Worm (Caenorhabditis elegans) whole organism, L1 larva: ENCODE data around the gene tpra-1.

Source experiments
- C04F5.9 ChIP-seq: sonication (generic microtip); optimal IDR thresholded peaks from 2 replicates; lab custom pipeline; 2016; ENCODE audit warnings: missing genetic modification characterization, missing compliant biosample characterization
- C16A3.4 ChIP-seq: fragments of 150-350 bp; optimal IDR thresholded peaks from 2 replicates; lab custom pipeline; 2014; ENCODE audit warnings: missing biosample characterization, missing genetic modification characterization
- C34B4.2 ChIP-seq: sonication (generic microtip); optimal IDR thresholded peaks from 2 replicates; lab custom pipeline; 2017; ENCODE audit warnings: mild to moderate bottlenecking, missing genetic modification characterization, missing compliant biosample characterization
- F16B12.6 ChIP-seq: fragments of 150-350 bp; optimal IDR thresholded peaks from 2 replicates; lab custom pipeline; 2014; ENCODE audit warnings: missing biosample characterization, missing genetic modification characterization
- Y116A8C.19 ChIP-seq: sonication (generic microtip); optimal IDR thresholded peaks from 2 replicates; lab custom pipeline; 2016; ENCODE audit warnings: missing compliant biosample characterization, missing genetic modification characterization, borderline replicate concordance
- aha-1 ChIP-seq: fragments of 150-350 bp; optimal IDR thresholded peaks from 2 replicates; lab custom pipeline; 2014; ENCODE audit warnings: missing biosample characterization, missing genetic modification characterization
- blmp-1 ChIP-seq: fragments of 150-350 bp; optimal IDR thresholded peaks from 2 replicates; lab custom pipeline; 2014; ENCODE audit warnings: missing biosample characterization, missing genetic modification characterization
- ceh-82 ChIP-seq, 3 experiments: fragments of 150-350 bp in 1 of 3; sonication (generic microtip) in 2 of 3; optimal IDR thresholded peaks; 2 replicates each; lab custom pipeline; 2014 to 2017; ENCODE audit warnings: missing biosample characterization in 3 of 3, missing genetic modification characterization in 3 of 3
- ceh-88 ChIP-seq: fragments of 200-800 bp; sonication (Bioruptor generic); IDR thresholded peaks from 2 replicates; pipeline ENCODE4 v1.3.6; 2022; ENCODE audit warnings: missing genetic modification characterization, missing compliant biosample characterization
- ceh-90 ChIP-seq: sonication (generic microtip); optimal IDR thresholded peaks from 2 replicates; lab custom pipeline; 2016; ENCODE audit warnings: missing genetic modification characterization, missing compliant biosample characterization
- ces-1 ChIP-seq: fragments of 150-350 bp; optimal IDR thresholded peaks from 2 replicates; lab custom pipeline; 2014; ENCODE audit warnings: missing biosample characterization, missing genetic modification reagents, missing genetic modification characterization
- dpl-1 ChIP-seq, 3 experiments: fragments of 150-350 bp in 2 of 3; sonication (generic microtip) in 1 of 3; optimal IDR thresholded peaks; 2 replicates each; lab custom pipeline; 2014 to 2017; ENCODE audit warnings: missing biosample characterization in 3 of 3, missing genetic modification characterization in 3 of 3, missing genetic modification reagents in 3 of 3
- efl-1 ChIP-seq, 4 experiments: fragments of 150-350 bp; optimal IDR thresholded peaks in 3 of 4; peaks in 1 of 4; 1 replicate in 1 of 4; 2 replicates in 3 of 4; lab custom pipeline; 2014; ENCODE audit warnings: missing biosample characterization in 2 of 4, missing genetic modification characterization in 2 of 4, missing genetic modification reagents in 2 of 4
- efl-3 ChIP-seq: fragments of 200-800 bp; sonication (Bioruptor generic); optimal IDR thresholded peaks from 2 replicates; lab custom pipeline; 2018; ENCODE audit warnings: mild to moderate bottlenecking, missing genetic modification characterization, missing compliant biosample characterization
- egl-27 ChIP-seq, 2 experiments: fragments of 150-350 bp in 1 of 2; sonication (generic microtip); optimal IDR thresholded peaks; 3 replicates each; lab custom pipeline; 2017 to 2018; ENCODE audit warnings: missing biosample characterization in 2 of 2, missing genetic modification characterization in 2 of 2, missing genetic modification reagents in 2 of 2
- elt-2 ChIP-seq: sonication (generic microtip); optimal IDR thresholded peaks from 2 replicates; lab custom pipeline; 2016; ENCODE audit warnings: missing genetic modification characterization, mild to moderate bottlenecking, inconsistent platforms, missing compliant biosample characterization, missing genetic modification reagents
- elt-3 ChIP-seq, 6 experiments: fragments of 150-350 bp in 1 of 6; sonication (generic microtip); optimal IDR thresholded peaks; 2 replicates each; lab custom pipeline; 2017 to 2018; ENCODE audit warnings: missing biosample characterization in 6 of 6, missing genetic modification characterization in 6 of 6, inconsistent platforms in 1 of 6
- fkh-4 ChIP-seq: sonication (generic microtip); optimal IDR thresholded peaks from 2 replicates; lab custom pipeline; 2016; ENCODE audit warnings: missing compliant biosample characterization, missing genetic modification characterization, borderline replicate concordance
- fkh-8 ChIP-seq: sonication (generic microtip); optimal IDR thresholded peaks from 2 replicates; lab custom pipeline; 2016; ENCODE audit warnings: mild to moderate bottlenecking, missing genetic modification characterization, missing compliant biosample characterization
- fos-1 ChIP-seq: fragments of 150-350 bp; optimal IDR thresholded peaks from 2 replicates; lab custom pipeline; 2014; ENCODE audit warnings: missing biosample characterization, missing genetic modification characterization
- hlh-17 ChIP-seq: fragments of 200-800 bp; sonication (Bioruptor generic); optimal IDR thresholded peaks from 2 replicates; lab custom pipeline; 2018; ENCODE audit warnings: missing genetic modification characterization, mild to moderate bottlenecking, missing compliant biosample characterization, moderate library complexity, borderline replicate concordance
- hpl-2 ChIP-seq: fragments of 150-350 bp; optimal IDR thresholded peaks from 2 replicates; lab custom pipeline; 2014; ENCODE audit warnings: missing biosample characterization, missing genetic modification reagents, missing genetic modification characterization
- irx-1 ChIP-seq: sonication (generic microtip); optimal IDR thresholded peaks from 2 replicates; lab custom pipeline; 2016; ENCODE audit warnings: missing genetic modification characterization, missing compliant biosample characterization
- isw-1 ChIP-seq: fragments of 200-800 bp; sonication (Bioruptor generic); IDR thresholded peaks from 2 replicates; pipeline ENCODE4 v1.3.6; 2022; ENCODE audit warnings: missing genetic modification characterization, missing compliant biosample characterization
- lin-14 ChIP-seq: fragments of 200-800 bp; sonication (Bioruptor generic); optimal IDR thresholded peaks from 2 replicates; lab custom pipeline; 2018; ENCODE audit warnings: mild to moderate bottlenecking, missing genetic modification characterization, moderate library complexity, missing compliant biosample characterization
- lin-15B ChIP-seq: fragments of 150-350 bp; sonication (generic microtip); optimal IDR thresholded peaks from 3 replicates; lab custom pipeline; 2014; ENCODE audit warnings: missing biosample characterization, missing genetic modification characterization
- lin-39 ChIP-seq: fragments of 150-350 bp; optimal IDR thresholded peaks from 2 replicates; lab custom pipeline; 2014; ENCODE audit warnings: missing biosample characterization, missing genetic modification reagents, missing genetic modification characterization
- mab-9 ChIP-seq: fragments of 200-800 bp; sonication (Bioruptor generic); IDR thresholded peaks from 2 replicates; pipeline ENCODE4 v1.3.6; 2022; ENCODE audit warnings: missing genetic modification reagents, missing genetic modification characterization, missing compliant biosample characterization
- mdl-1 ChIP-seq, 2 experiments: fragments of 150-350 bp; optimal IDR thresholded peaks; 2 replicates each; lab custom pipeline; 2014 to 2017; ENCODE audit warnings: missing biosample characterization in 2 of 2, missing genetic modification characterization in 2 of 2, inconsistent platforms in 1 of 2
- mef-2 ChIP-seq: fragments of 150-350 bp; optimal IDR thresholded peaks from 2 replicates; lab custom pipeline; 2014; ENCODE audit warnings: missing biosample characterization, missing genetic modification characterization
- mep-1 ChIP-seq: fragments of 150-350 bp; optimal IDR thresholded peaks from 2 replicates; lab custom pipeline; 2014; ENCODE audit warnings: missing biosample characterization, missing genetic modification characterization
- nhr-11 ChIP-seq: fragments of 150-350 bp; optimal IDR thresholded peaks from 2 replicates; lab custom pipeline; 2014; ENCODE audit warnings: missing biosample characterization, missing genetic modification characterization
- nhr-12 ChIP-seq: sonication (generic microtip); optimal IDR thresholded peaks from 2 replicates; lab custom pipeline; 2017; ENCODE audit warnings: missing biosample characterization, missing genetic modification characterization
- nhr-19 ChIP-seq: fragments of 200-800 bp; sonication (Bioruptor generic); conservative IDR thresholded peaks from 2 replicates; pipeline ENCODE4 v1.3.6; 2022; ENCODE audit warnings: missing genetic modification characterization, missing compliant biosample characterization
- nhr-237 ChIP-seq: fragments of 150-350 bp; optimal IDR thresholded peaks from 2 replicates; lab custom pipeline; 2014; ENCODE audit warnings: missing biosample characterization, missing genetic modification characterization
- nhr-47 ChIP-seq: sonication (generic microtip); optimal IDR thresholded peaks from 2 replicates; lab custom pipeline; 2016; ENCODE audit warnings: mild to moderate bottlenecking, missing genetic modification characterization, moderate library complexity, missing compliant biosample characterization
- nhr-71 ChIP-seq: sonication (generic microtip); optimal IDR thresholded peaks from 2 replicates; lab custom pipeline; 2016; ENCODE audit warnings: mild to moderate bottlenecking, missing genetic modification characterization, moderate library complexity, missing compliant biosample characterization
- nhr-77 ChIP-seq: fragments of 150-350 bp; optimal IDR thresholded peaks from 2 replicates; lab custom pipeline; 2014; ENCODE audit warnings: missing biosample characterization, missing genetic modification characterization
- nhr-84 ChIP-seq: sonication (generic microtip); optimal IDR thresholded peaks from 2 replicates; lab custom pipeline; 2017; ENCODE audit warnings: missing biosample characterization, missing genetic modification characterization
- nhr-85 ChIP-seq: sonication (generic microtip); peaks from one replicate; lab custom pipeline; 2016; ENCODE audit warnings: missing genetic modification characterization, inconsistent platforms, missing compliant biosample characterization
- nhr-90 ChIP-seq: sonication (generic microtip); optimal IDR thresholded peaks from 2 replicates; lab custom pipeline; 2016; ENCODE audit warnings: mild to moderate bottlenecking, missing genetic modification characterization, missing compliant biosample characterization; ENCODE audit not compliant: poor library complexity
- pag-3 ChIP-seq: sonication (generic microtip); optimal IDR thresholded peaks from 2 replicates; lab custom pipeline; 2017; ENCODE audit warnings: missing genetic modification characterization, mild to moderate bottlenecking, missing compliant biosample characterization, antibody characterized with exemption, borderline replicate concordance; ENCODE audit not compliant: insufficient read depth
- pqm-1 ChIP-seq: sonication (generic microtip); optimal IDR thresholded peaks from 3 replicates; lab custom pipeline; 2017; ENCODE audit warnings: missing biosample characterization, missing genetic modification characterization
- skn-1 ChIP-seq: fragments of 150-350 bp; optimal IDR thresholded peaks from 2 replicates; lab custom pipeline; 2014; ENCODE audit warnings: missing biosample characterization, missing genetic modification characterization
- snpc-4 ChIP-seq: fragments of 150-350 bp; optimal IDR thresholded peaks from 2 replicates; lab custom pipeline; 2014; ENCODE audit warnings: missing biosample characterization, missing genetic modification characterization
- snu-23 ChIP-seq: sonication (generic microtip); optimal IDR thresholded peaks from 2 replicates; lab custom pipeline; 2016; ENCODE audit warnings: missing genetic modification characterization, missing compliant biosample characterization
- sptf-1 ChIP-seq: fragments of 150-350 bp; optimal IDR thresholded peaks from 2 replicates; lab custom pipeline; 2014; ENCODE audit warnings: missing biosample characterization, missing genetic modification characterization
- sup-37 ChIP-seq: fragments of 200-800 bp; sonication (Bioruptor generic); optimal IDR thresholded peaks from 2 replicates; lab custom pipeline; 2018; ENCODE audit warnings: mild to moderate bottlenecking, missing genetic modification characterization, missing compliant biosample characterization
- swsn-7 ChIP-seq: sonication (generic microtip); optimal IDR thresholded peaks from 2 replicates; lab custom pipeline; 2016; ENCODE audit warnings: missing genetic modification characterization, missing compliant biosample characterization
- tlp-1 ChIP-seq: fragments of 150-350 bp; optimal IDR thresholded peaks from 2 replicates; lab custom pipeline; 2014; ENCODE audit warnings: missing biosample characterization, missing genetic modification characterization
- unc-130 ChIP-seq: fragments of 150-350 bp; optimal IDR thresholded peaks from 2 replicates; lab custom pipeline; 2017; ENCODE audit warnings: missing biosample characterization, missing genetic modification characterization, inconsistent platforms
- xbp-1 ChIP-seq: sonication (generic microtip); optimal IDR thresholded peaks from 2 replicates; lab custom pipeline; 2016; ENCODE audit warnings: missing genetic modification characterization, missing compliant biosample characterization
- zag-1 ChIP-seq: fragments of 150-350 bp; optimal IDR thresholded peaks from 2 replicates; lab custom pipeline; 2014; ENCODE audit warnings: missing biosample characterization, missing genetic modification characterization

Gene tpra-1

DNA sequence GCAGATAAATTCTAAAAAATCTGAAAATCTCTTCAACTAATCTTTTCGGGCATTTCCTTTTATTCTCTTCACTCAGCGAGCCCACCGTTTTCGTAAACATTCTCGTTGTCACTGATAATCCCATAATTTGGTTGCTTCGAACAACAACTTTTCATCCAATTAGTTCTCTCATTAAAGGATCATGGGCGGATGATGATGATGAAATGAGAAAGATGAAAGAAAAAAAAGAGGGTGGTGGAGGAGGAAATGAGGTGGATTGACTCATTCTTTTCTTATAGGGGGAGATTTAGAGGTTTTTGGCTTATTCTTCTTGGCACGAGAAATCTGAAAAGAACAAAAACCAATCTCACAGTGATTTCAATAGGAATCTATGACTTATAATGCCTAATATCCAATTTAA, 35.1 kb upstream of the tpra-1 start (continued):
- no peak for TF ChIP-seq skn-1 (tag; lab: Kevin White, UChicago)
- TF ChIP-seq irx-1 (tag; lab: Kevin White, UChicago), result no peak
- TF ChIP-seq xbp-1 (tag; lab: Kevin White, UChicago), result no peak
- TF ChIP-seq mab-9 (GFP tag; lab: Robert Waterston, UW), result no peak
- TF ChIP-seq mef-2, result no peak
- peak; percentile 20 for TF ChIP-seq fkh-4 (tag; lab: Kevin White, UChicago)
- no peak for TF ChIP-seq C04F5.9
- no peak for TF ChIP-seq nhr-11 (tag; lab: Kevin White, UChicago)
- no peak for TF ChIP-seq tlp-1 (tag; lab: Kevin White, UChicago)
- TF ChIP-seq nhr-12, result no peak
- TF ChIP-seq lin-15B (tag; lab: Kevin White, UChicago), result no peak
- no peak for TF ChIP-seq blmp-1 (tag; lab: Kevin White, UChicago)
- no peak for TF ChIP-seq snpc-4 (tag; lab: Kevin White, UChicago)
- TF ChIP-seq nhr-47 (tag; lab: Kevin White, UChicago), result no peak
- TF ChIP-seq isw-1, result no peak
- TF ChIP-seq sup-37 (GFP tag; lab: Kevin White, UChicago), result no peak
- TF ChIP-seq unc-130 (tag; lab: Kevin White, UChicago), result no peak
- no peak for TF ChIP-seq C16A3.4 (tag; lab: Kevin White, UChicago)
- TF ChIP-seq egl-27 (tag; optimal IDR thresholded peaks at IDR 0.05; lab: Kevin White, UChicago), result no peak
- TF ChIP-seq zag-1 (tag; lab: Kevin White, UChicago), result no peak
- TF ChIP-seq nhr-77, result no peak
- TF ChIP-seq ceh-82 (tag; optimal IDR thresholded peaks at IDR 0.05; lab: Kevin White, UChicago), result no peak
- peak; percentile 9 for TF ChIP-seq fos-1 (tag; lab: Kevin White, UChicago)
- TF ChIP-seq pqm-1 (tag; lab: Kevin White, UChicago), result no peak
- no peak for TF ChIP-seq C34B4.2 (tag; lab: Kevin White, UChicago)
- no peak for TF ChIP-seq mep-1 (tag; lab: Kevin White, UChicago)
- no peak for TF ChIP-seq nhr-84 (tag; lab: Kevin White, UChicago)
- no peak for TF ChIP-seq ceh-88
- no peak for TF ChIP-seq hlh-17 (GFP tag; lab: Kevin White, UChicago)
- no peak for TF ChIP-seq nhr-19 (GFP tag; lab: Robert Waterston, UW)
- TF ChIP-seq fkh-8, result peak; percentile 42
- no peak for TF ChIP-seq Y116A8C.19 (tag; lab: Kevin White, UChicago)
- no peak for TF ChIP-seq mdl-1 (tag; optimal IDR thresholded peaks at IDR 0.05; lab: Kevin White, UChicago)
- TF ChIP-seq nhr-85 (tag; lab: Kevin White, UChicago), result peak; percentile 61
- TF ChIP-seq pag-3 (tag; lab: Kevin White, UChicago), result no peak
- peak; percentile 17 for TF ChIP-seq nhr-71 (tag; lab: Kevin White, UChicago)
- no peak for TF ChIP-seq ceh-90 (tag; lab: Kevin White, UChicago)
- TF ChIP-seq lin-14, result peak; percentile 23
- no peak for TF ChIP-seq efl-3 (GFP tag; lab: Kevin White, UChicago)
- no peak for TF ChIP-seq sptf-1 (tag; lab: Kevin White, UChicago)

DNA sequence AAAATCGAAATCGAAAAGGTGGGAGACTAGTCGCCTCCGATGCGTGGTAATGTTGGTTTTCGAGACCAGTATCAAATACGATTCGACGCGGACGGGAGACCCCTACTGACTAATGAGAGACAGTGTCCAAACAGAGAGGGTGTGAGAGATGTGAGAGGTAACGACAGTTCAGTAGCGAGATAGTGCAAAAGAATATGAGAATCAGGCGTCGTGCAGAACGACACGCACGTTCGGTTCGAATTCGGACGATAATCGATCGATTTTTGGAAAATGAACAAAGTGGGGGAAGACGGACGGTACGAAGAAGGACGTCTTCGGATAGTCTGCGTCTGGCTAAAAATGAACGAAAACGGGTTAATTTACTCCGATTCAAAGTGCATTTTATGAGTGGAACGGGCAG, 34.3 kb upstream of the tpra-1 start, which contains the start of gene D1046.16:
TSS of gene D1046.16 (plus strand) at position 195 of the 400 bp plus-strand sequence.
- peak in 1 of 6 experiments; percentile 30 for TF ChIP-seq elt-3 (tag; optimal IDR thresholded peaks at IDR 0.05; lab: Kevin White, UChicago)
- peak; percentile 83 for TF ChIP-seq blmp-1 (tag; lab: Kevin White, UChicago)
- TF ChIP-seq isw-1, result no peak
- no peak for TF ChIP-seq aha-1
- no peak for TF ChIP-seq elt-2 (tag; lab: Kevin White, UChicago)
- no peak for TF ChIP-seq nhr-11 (tag; lab: Kevin White, UChicago)
- no peak for TF ChIP-seq nhr-77
- peak in 1 of 3 experiments; percentile 17 for TF ChIP-seq dpl-1 (GFP tag; optimal IDR thresholded peaks at IDR 0.05; lab: Kevin White, UChicago)
- no peak for TF ChIP-seq efl-3 (GFP tag; lab: Kevin White, UChicago)
- peak; percentile 12 for TF ChIP-seq swsn-7 (tag; lab: Kevin White, UChicago)
- peak; percentile 16 to 31 for TF ChIP-seq efl-1 (optimal IDR thresholded peaks at IDR 0.05; lab: Kevin White, UChicago)
- no peak for TF ChIP-seq efl-1 (GFP tag; optimal IDR thresholded peaks at IDR 0.05 in 1 of 2; lab: Kevin White, UChicago)
- no peak for TF ChIP-seq hpl-2 (GFP tag; lab: Kevin White, UChicago)
- TF ChIP-seq F16B12.6, result no peak
- no peak for TF ChIP-seq lin-39 (tag; lab: Kevin White, UChicago)
- TF ChIP-seq ces-1 (GFP tag; lab: Kevin White, UChicago), result no peak
- no peak for TF ChIP-seq mab-9 (GFP tag; lab: Robert Waterston, UW)
- TF ChIP-seq snu-23 (GFP tag; lab: Kevin White, UChicago), result peak; percentile 70
- no peak for TF ChIP-seq ceh-90 (tag; lab: Kevin White, UChicago)
- no peak for TF ChIP-seq snpc-4 (tag; lab: Kevin White, UChicago)
- peak; percentile 51 for TF ChIP-seq nhr-90 (tag; lab: Kevin White, UChicago)
- TF ChIP-seq nhr-237, result no peak
